Worm (Caenorhabditis elegans): ENCODE measurements around the gene C45B11.6.

C45B11.6 gene

DNA sequence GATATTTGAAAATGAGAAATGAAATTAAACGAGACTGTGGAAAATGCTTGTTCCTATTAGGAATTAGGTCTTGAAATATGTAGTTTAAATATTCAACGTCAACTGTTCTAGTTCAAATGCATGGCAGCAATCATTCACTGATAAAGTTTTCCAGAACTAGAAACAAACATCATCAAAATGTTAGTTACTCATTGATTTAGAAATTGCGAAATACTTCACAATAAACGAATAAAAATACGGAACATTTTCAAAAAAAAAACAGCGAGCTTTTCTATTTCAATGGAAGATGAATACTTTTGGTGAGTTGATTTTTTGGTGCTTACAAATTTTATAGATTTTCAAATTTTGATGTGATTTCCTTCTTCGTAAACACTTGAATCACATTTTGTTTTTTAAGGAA lies 1.3 kb upstream of the C45B11.6 start, which contains the start of gene C45B11.2:
TSS of gene C45B11.2 (plus strand) at position 173 of the 400 bp plus-strand sequence.
- TF ChIP-seq elt-4 (tag; optimal IDR thresholded peaks at IDR 0.05) = no peak
- no peak for TF ChIP-seq pag-3 (tag; optimal IDR thresholded peaks at IDR 0.05; ENCODE audit: borderline replicate concordance)

DNA sequence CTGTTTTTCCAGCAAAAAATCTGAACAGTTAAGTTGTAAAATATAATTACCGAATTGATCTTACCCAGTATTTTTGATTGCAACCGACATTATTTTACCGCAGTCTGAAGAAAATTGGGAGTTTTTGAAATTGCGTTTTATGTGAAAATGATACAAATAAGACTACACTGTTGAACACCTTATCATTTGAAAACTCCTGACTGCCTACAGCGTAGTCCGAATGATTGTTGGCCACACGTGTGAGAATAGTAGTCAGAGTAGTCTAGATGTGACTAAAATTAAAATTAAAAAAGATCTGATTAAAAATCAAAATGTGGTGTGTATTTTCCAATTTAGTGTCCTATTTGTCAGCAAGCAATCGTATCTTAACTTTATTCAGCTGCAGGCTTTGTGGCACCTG lies 2.9 kb downstream of the C45B11.6 start, which contains the start of gene dhs-18:
TSS of gene dhs-18 (minus strand) at position 104 of the 400 bp plus-strand sequence.
- TF ChIP-seq fax-1 (tag; optimal IDR thresholded peaks at IDR 0.05) (no peak), unc-42 (tag; optimal IDR thresholded peaks at IDR 0.05) (no peak), ceh-22 (tag; optimal IDR thresholded peaks at IDR 0.05) (no peak), pha-4 (tag; optimal IDR thresholded peaks at IDR 0.05) (no peak), ttx-3 (tag; optimal IDR thresholded peaks at IDR 0.05) (no peak), sox-2 (GFP tag; IDR thresholded peaks at IDR 0.05) (no peak), ceh-9 (tag; optimal IDR thresholded peaks at IDR 0.05) (no peak), ceh-2 (tag; optimal IDR thresholded peaks at IDR 0.05) (no peak), ceh-14 (tag; optimal IDR thresholded peaks at IDR 0.05) (no peak), ztf-16 (tag; optimal IDR thresholded peaks at IDR 0.05) (no peak), ceh-18 (tag; optimal IDR thresholded peaks at IDR 0.05) (no peak), pag-3 (tag; optimal IDR thresholded peaks at IDR 0.05; ENCODE audit: borderline replicate concordance) (no peak), eyg-1 (tag; optimal IDR thresholded peaks at IDR 0.05) (no peak), pqm-1 (tag; optimal IDR thresholded peaks at IDR 0.05) (no peak), nhr-232 (tag; optimal IDR thresholded peaks at IDR 0.05) (no peak)

ce11 chrV:11048678-11049077 lies 4.8 kb downstream of the C45B11.6 start, which contains the start of gene srh-74:
TSS of gene srh-74 (minus strand) at chrV:11048778.
- TF ChIP-seq eyg-1 (tag; optimal IDR thresholded peaks at IDR 0.05) (no peak), npax-4 (tag; optimal IDR thresholded peaks at IDR 0.05) (no peak), ceh-34 (tag; optimal IDR thresholded peaks at IDR 0.05) (no peak), ceh-9 (tag; optimal IDR thresholded peaks at IDR 0.05) (no peak), fkh-6 (tag; optimal IDR thresholded peaks at IDR 0.05) (no peak), ceh-18 (tag; optimal IDR thresholded peaks at IDR 0.05) (no peak), lim-6 (tag; optimal IDR thresholded peaks at IDR 0.05) (no peak), ceh-45 (GFP tag; IDR thresholded peaks at IDR 0.05) (no peak), pha-4 (tag; optimal IDR thresholded peaks at IDR 0.05) (no peak), hlh-6 (tag; optimal IDR thresholded peaks at IDR 0.05) (no peak), tbx-7 (tag; optimal IDR thresholded peaks at IDR 0.05) (no peak), fax-1 (tag; optimal IDR thresholded peaks at IDR 0.05) (no peak), ceh-22 (tag; optimal IDR thresholded peaks at IDR 0.05) (no peak), hlh-13 (GFP tag; optimal IDR thresholded peaks at IDR 0.05) (no peak), lin-11 (tag; optimal IDR thresholded peaks at IDR 0.05) (no peak), T23F11.4 (GFP tag; optimal IDR thresholded peaks at IDR 0.05) (no peak)

DNA sequence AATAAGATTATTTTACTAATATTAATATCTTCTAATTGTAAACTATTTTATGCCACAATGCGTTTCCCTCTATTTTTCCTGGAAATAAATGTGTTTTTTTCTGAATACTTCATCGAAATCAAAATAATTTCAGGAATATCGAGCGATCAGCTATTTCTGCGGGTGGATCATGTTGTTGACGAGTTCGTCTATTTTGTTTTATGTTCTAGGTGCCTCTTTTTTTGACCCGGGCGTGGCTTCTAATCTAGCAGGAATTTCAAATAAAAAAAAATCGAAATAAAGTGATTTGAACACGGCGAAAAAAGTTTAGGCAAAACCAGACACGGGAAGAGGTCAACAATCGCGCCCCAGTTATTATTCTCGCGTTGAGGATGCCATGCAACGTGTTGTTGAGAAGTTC lies 8.1 kb downstream of the C45B11.6 start, which contains the start of gene T04C12.33:
TSS of gene T04C12.33 (plus strand) at position 301 of the 400 bp plus-strand sequence.
- TF ChIP-seq odd-2 (tag; optimal IDR thresholded peaks at IDR 0.05) (no peak), hlh-15 (tag; optimal IDR thresholded peaks at IDR 0.05) (no peak), unc-86 (tag; optimal IDR thresholded peaks at IDR 0.05) (no peak)

- TF ChIP-seq unc-86 (tag; optimal IDR thresholded peaks at IDR 0.05) (no peak), Y22D7AL.16 (tag; optimal IDR thresholded peaks at IDR 0.05) (no peak), ahr-1 (tag; optimal IDR thresholded peaks at IDR 0.05) (no peak), ceh-24 (tag; optimal IDR thresholded peaks at IDR 0.05) (no peak), pha-2 (tag; optimal IDR thresholded peaks at IDR 0.05) (no peak), elt-4 (tag; optimal IDR thresholded peaks at IDR 0.05) (no peak), lim-6 (tag; optimal IDR thresholded peaks at IDR 0.05) (no peak), ceh-9 (tag; optimal IDR thresholded peaks at IDR 0.05) (no peak), lin-11 (tag; optimal IDR thresholded peaks at IDR 0.05) (no peak), K02D7.2 (tag; optimal IDR thresholded peaks at IDR 0.05) (no peak), pag-3 (tag; optimal IDR thresholded peaks at IDR 0.05; ENCODE audit: borderline replicate concordance) (no peak), pha-4 (tag; optimal IDR thresholded peaks at IDR 0.05) (no peak), madf-2 (tag; optimal IDR thresholded peaks at IDR 0.05) (no peak)
Measured at ce11 chrV:11053827-11054226, 10.0 kb downstream of the C45B11.6 start, which contains the start of gene T04C12.7. TSS of gene T04C12.7 (plus strand) at chrV:11054127.

Measured in whole organism, late embryonic.